Worm (Caenorhabditis elegans): Measurements from ENCODE around the gene lpr-7.

lpr-7 gene

ce11 chrX:661727-662330 lies 5.8 kb downstream of the lpr-7 start, which contains the start of gene rund-1:
Gene rund-1 (minus strand): TSS chrX:661777.
- TF ChIP-seq pbrm-1 (GFP tag; IDR thresholded peaks at IDR 0.05), result no peak
- no peak for TF ChIP-seq die-1 (tag; optimal IDR thresholded peaks at IDR 0.05)
- no peak for TF ChIP-seq ceh-40 (GFP tag; IDR thresholded peaks at IDR 0.05)
- no peak for TF ChIP-seq nhr-120 (GFP tag; IDR thresholded peaks at IDR 0.05)
- peak; percentile 23 for TF ChIP-seq F23B12.7 (tag; optimal IDR thresholded peaks at IDR 0.05; ENCODE audit: insufficient read depth)
- TF ChIP-seq nhr-80 (tag; optimal IDR thresholded peaks at IDR 0.05), result peak; percentile 38
- peak; percentile 12 for TF ChIP-seq K12H6.12 (tag; optimal IDR thresholded peaks at IDR 0.05)
- TF ChIP-seq ceh-100 (GFP tag; IDR thresholded peaks at IDR 0.05), result no peak
- TF ChIP-seq snpc-4 (GFP tag; optimal IDR thresholded peaks at IDR 0.05), result no peak
- peak in 2 of 4 experiments; percentile 42 to 72 for TF ChIP-seq snpc-4 (tag; optimal IDR thresholded peaks at IDR 0.05)
- TF ChIP-seq madf-3 (GFP tag; IDR thresholded peaks at IDR 0.05), result no peak
- no peak for TF ChIP-seq ztf-18 (tag; optimal IDR thresholded peaks at IDR 0.05)
- peak; percentile 36 for TF ChIP-seq lin-40 (tag; optimal IDR thresholded peaks at IDR 0.05)
- TF ChIP-seq madf-6 (GFP tag; IDR thresholded peaks at IDR 0.05), result no peak
- TF ChIP-seq ztf-22 (GFP tag; optimal IDR thresholded peaks at IDR 0.05), result no peak
- no peak for TF ChIP-seq tbx-9 (tag; optimal IDR thresholded peaks at IDR 0.05; ENCODE audit: borderline replicate concordance)
- TF ChIP-seq let-607 (tag; optimal IDR thresholded peaks at IDR 0.05), result no peak

- TF ChIP-seq lsy-27 (tag; optimal IDR thresholded peaks at IDR 0.05; ENCODE audit: borderline replicate concordance, insufficient read depth) (no peak), T07F8.4 (tag; optimal IDR thresholded peaks at IDR 0.05) (no peak), aptf-3 (GFP tag; IDR thresholded peaks at IDR 0.05) (no peak)
Observed at ce11 chrX:666125-666524, 10.1 kb downstream of the lpr-7 start, which contains the start of gene T19D7.5. Gene T19D7.5 (minus strand): TSS chrX:666225.

- TF ChIP-seq nhr-80 (tag; optimal IDR thresholded peaks at IDR 0.05), result peak; percentile 92
- peak; percentile 43 for TF ChIP-seq unc-62 (GFP tag; optimal IDR thresholded peaks at IDR 0.05)
- TF ChIP-seq chd-7 (tag; optimal IDR thresholded peaks at IDR 0.05), result no peak
Observed at ce11 chrX:670603-671002, 14.6 kb downstream of the lpr-7 start, which contains the start of gene T19D7.6. Gene T19D7.6 (minus strand): TSS chrX:670800.

- TF ChIP-seq ztf-25 (GFP tag; IDR thresholded peaks at IDR 0.05) (no peak), hrde-1 (tag; optimal IDR thresholded peaks at IDR 0.05; ENCODE audit: borderline replicate concordance) (no peak), madf-10 (tag; optimal IDR thresholded peaks at IDR 0.05) (no peak), F57A8.1 (GFP tag; optimal IDR thresholded peaks at IDR 0.05) (no peak), nfya-2 (GFP tag; IDR thresholded peaks at IDR 0.05) (no peak), lin-40 (tag; optimal IDR thresholded peaks at IDR 0.05) (no peak)
Observed at ce11 chrX:671807-672206, 15.8 kb downstream of the lpr-7 start, which contains the start of gene lgc-32. Gene lgc-32 (plus strand): TSS chrX:672107.

- TF ChIP-seq zfh-2 (GFP tag; conservative IDR thresholded peaks at IDR 0.05) (no peak), pha-4 (tag; optimal IDR thresholded peaks at IDR 0.05) (no peak), hlh-26 (GFP tag; conservative IDR thresholded peaks at IDR 0.05) (no peak), xnd-1 (tag; optimal IDR thresholded peaks at IDR 0.05) (no peak), ama-1 (optimal IDR thresholded peaks at IDR 0.05) (no peak), ama-1 (GFP tag; optimal IDR thresholded peaks at IDR 0.05) (no peak), B0035.1 (tag; optimal IDR thresholded peaks at IDR 0.05) (no peak), fkh-3 (tag; optimal IDR thresholded peaks at IDR 0.05) (no peak), ztf-25 (GFP tag; IDR thresholded peaks at IDR 0.05) (no peak), ztf-6 (GFP tag; IDR thresholded peaks at IDR 0.05) (no peak), rpc-1 (optimal IDR thresholded peaks at IDR 0.05) (no peak), rpc-1 (tag; optimal IDR thresholded peaks at IDR 0.05) (no peak), K12H6.12 (tag; optimal IDR thresholded peaks at IDR 0.05) (no peak), F33H1.4 (GFP tag; IDR thresholded peaks at IDR 0.05) (no peak), lsy-27 (tag; optimal IDR thresholded peaks at IDR 0.05; ENCODE audit: borderline replicate concordance, insufficient read depth) (no peak), F23B12.7 (tag; optimal IDR thresholded peaks at IDR 0.05; ENCODE audit: insufficient read depth) (no peak), egl-18 (GFP tag; IDR thresholded peaks at IDR 0.05) (no peak), nhr-120 (GFP tag; IDR thresholded peaks at IDR 0.05) (no peak), nfyb-1 (GFP tag; IDR thresholded peaks at IDR 0.05) (no peak), sdz-38 (tag; optimal IDR thresholded peaks at IDR 0.05) (no peak)
Observed at ce11 chrX:680920-681319, 24.9 kb downstream of the lpr-7 start, which contains the start of gene T19D7.7. Gene T19D7.7 (minus strand): TSS chrX:681020.

Data from whole organism, young adult.